Worm (Caenorhabditis elegans) whole organism, young adult: Measurements from ENCODE around the gene ZK1240.5.

Experiments used
- B0019.2 ChIP-seq: fragments of 200-800 bp; sonication (Bioruptor generic); conservative IDR thresholded peaks from 2 replicates; pipeline ENCODE4 v1.3.6; 2022; ENCODE audit warnings: missing genetic modification reagents, missing genetic modification characterization, missing compliant biosample characterization
- B0261.1 ChIP-seq: sonication (generic microtip); optimal IDR thresholded peaks from 2 replicates; lab custom pipeline; 2016; ENCODE audit warnings: mild to moderate bottlenecking, missing genetic modification characterization, moderate library complexity, missing compliant biosample characterization
- B0336.3 ChIP-seq: fragments of 200-800 bp; sonication (Bioruptor generic); IDR thresholded peaks from 2 replicates; pipeline ENCODE4 v1.3.6; 2022; ENCODE audit warnings: missing genetic modification characterization, missing compliant biosample characterization
- C06A6.2 ChIP-seq: fragments of 200-800 bp; sonication (Bioruptor generic); conservative IDR thresholded peaks from 2 replicates; pipeline ENCODE4 v1.3.6; 2022; ENCODE audit warnings: missing genetic modification characterization, missing compliant biosample characterization
- D2030.7 ChIP-seq: fragments of 200-800 bp; sonication (Bioruptor generic); IDR thresholded peaks from 2 replicates; pipeline ENCODE4 v1.3.6; 2022; ENCODE audit warnings: missing genetic modification reagents, missing genetic modification characterization, missing compliant biosample characterization
- F33H1.4 ChIP-seq: fragments of 200-800 bp; sonication (Bioruptor generic); IDR thresholded peaks from 2 replicates; pipeline ENCODE4 v1.3.6; 2022; ENCODE audit warnings: missing genetic modification reagents, missing genetic modification characterization, missing compliant biosample characterization
- F37B4.10 ChIP-seq: fragments of 200-800 bp; sonication (Bioruptor generic); IDR thresholded peaks from 2 replicates; pipeline ENCODE4 v1.3.6; 2022; ENCODE audit warnings: missing genetic modification characterization, missing compliant biosample characterization
- T26A5.8 ChIP-seq: sonication (generic microtip); optimal IDR thresholded peaks from 2 replicates; lab custom pipeline; 2016; ENCODE audit warnings: missing genetic modification characterization, missing compliant biosample characterization
- Y53F4B.3 ChIP-seq: fragments of 200-800 bp; sonication (Bioruptor generic); IDR thresholded peaks from 2 replicates; pipeline ENCODE4 v1.3.6; 2022; ENCODE audit warnings: missing genetic modification reagents, missing genetic modification characterization, missing compliant biosample characterization
- attf-3 ChIP-seq: fragments of 200-800 bp; sonication (Bioruptor generic); conservative IDR thresholded peaks from 2 replicates; pipeline ENCODE4 v1.3.6; 2022; ENCODE audit warnings: missing genetic modification reagents, missing genetic modification characterization, missing compliant biosample characterization
- cebp-1 ChIP-seq, 2 experiments: fragments of 200-800 bp in 1 of 2; sonication (Bioruptor generic) in 1 of 2; sonication (generic microtip) in 1 of 2; IDR thresholded peaks in 1 of 2; optimal IDR thresholded peaks in 1 of 2; 2 replicates each; pipeline versions ENCODE4 v1.3.6 to Lab custom; 2017 to 2022; ENCODE audit warnings: missing compliant biosample characterization in 2 of 2, missing genetic modification characterization in 2 of 2, mild to moderate bottlenecking in 1 of 2, missing genetic modification reagents in 1 of 2, moderate library complexity in 1 of 2
- cebp-2 ChIP-seq: fragments of 200-800 bp; sonication (Bioruptor generic); IDR thresholded peaks from 2 replicates; pipeline ENCODE4 v1.3.6; 2022; ENCODE audit warnings: missing genetic modification characterization, missing compliant biosample characterization
- ceh-79 ChIP-seq: sonication (generic microtip); optimal IDR thresholded peaks from 2 replicates; lab custom pipeline; 2017; ENCODE audit warnings: mild to moderate bottlenecking, missing genetic modification characterization, missing compliant biosample characterization
- dpff-1 ChIP-seq: sonication (generic microtip); optimal IDR thresholded peaks from 2 replicates; lab custom pipeline; 2017; ENCODE audit warnings: mild to moderate bottlenecking, missing genetic modification characterization, missing compliant biosample characterization
- egl-18 ChIP-seq: fragments of 200-800 bp; sonication (Bioruptor generic); IDR thresholded peaks from 2 replicates; pipeline ENCODE4 v1.3.6; 2022; ENCODE audit warnings: missing genetic modification reagents, missing genetic modification characterization, missing compliant biosample characterization
- egl-44 ChIP-seq: fragments of 200-800 bp; sonication (Bioruptor generic); IDR thresholded peaks from 2 replicates; pipeline ENCODE4 v1.3.6; 2022; ENCODE audit warnings: missing genetic modification reagents, missing genetic modification characterization, missing compliant biosample characterization
- ekl-4 ChIP-seq: fragments of 200-800 bp; sonication (Bioruptor generic); IDR thresholded peaks from 2 replicates; pipeline ENCODE4 v1.3.6; 2022; ENCODE audit warnings: missing genetic modification reagents, missing genetic modification characterization, missing compliant biosample characterization
- ets-4 ChIP-seq: fragments of 200-800 bp; sonication (Bioruptor generic); optimal IDR thresholded peaks from 2 replicates; lab custom pipeline; 2018; ENCODE audit warnings: mild to moderate bottlenecking, missing genetic modification characterization, missing compliant biosample characterization
- gei-17 ChIP-seq: fragments of 200-800 bp; sonication (Bioruptor generic); optimal IDR thresholded peaks from 2 replicates; lab custom pipeline; 2018; ENCODE audit warnings: mild to moderate bottlenecking, missing genetic modification characterization, missing compliant biosample characterization
- hlh-12 ChIP-seq: sonication (generic microtip); optimal IDR thresholded peaks from 2 replicates; lab custom pipeline; 2016; ENCODE audit warnings: missing genetic modification characterization, missing compliant biosample characterization
- hmg-1.2 ChIP-seq: fragments of 200-800 bp; sonication (Bioruptor generic); IDR thresholded peaks from 2 replicates; pipeline ENCODE4 v1.3.6; 2022; ENCODE audit warnings: missing genetic modification reagents, missing genetic modification characterization, missing compliant biosample characterization
- hmg-20 ChIP-seq: fragments of 200-800 bp; sonication (Bioruptor generic); IDR thresholded peaks from 2 replicates; pipeline ENCODE4 v1.3.6; 2022; ENCODE audit warnings: missing genetic modification reagents, missing genetic modification characterization, missing compliant biosample characterization
- hsf-1 ChIP-seq: fragments of 200-800 bp; sonication (Bioruptor generic); IDR thresholded peaks from 2 replicates; pipeline ENCODE4 v1.3.6; 2022; ENCODE audit warnings: missing genetic modification reagents, missing genetic modification characterization, missing compliant biosample characterization
- lin-26 ChIP-seq: fragments of 200-800 bp; sonication (Bioruptor generic); IDR thresholded peaks from 2 replicates; pipeline ENCODE4 v1.3.6; 2022; ENCODE audit warnings: missing genetic modification reagents, missing genetic modification characterization, missing compliant biosample characterization
- lin-40 ChIP-seq: sonication (generic microtip); optimal IDR thresholded peaks from 2 replicates; lab custom pipeline; 2016; ENCODE audit warnings: missing genetic modification characterization, mild to moderate bottlenecking, missing compliant biosample characterization, missing genotype, missing genetic modification reagents
- lsl-1 ChIP-seq: fragments of 200-800 bp; sonication (Bioruptor generic); optimal IDR thresholded peaks from 2 replicates; lab custom pipeline; 2018; ENCODE audit warnings: mild to moderate bottlenecking, missing genetic modification characterization, moderate library complexity, missing compliant biosample characterization
- madf-3 ChIP-seq: fragments of 200-800 bp; sonication (Bioruptor generic); IDR thresholded peaks from 2 replicates; pipeline ENCODE4 v1.3.6; 2022; ENCODE audit warnings: missing genetic modification reagents, missing genetic modification characterization, missing compliant biosample characterization
- madf-6 ChIP-seq: fragments of 200-800 bp; sonication (Bioruptor generic); IDR thresholded peaks from 2 replicates; pipeline ENCODE4 v1.3.6; 2022; ENCODE audit warnings: missing genetic modification reagents, missing genetic modification characterization, missing compliant biosample characterization
- mcd-1 ChIP-seq: fragments of 200-800 bp; sonication (Bioruptor generic); IDR thresholded peaks from 2 replicates; pipeline ENCODE4 v1.3.6; 2022; ENCODE audit warnings: missing genetic modification reagents, missing genetic modification characterization, missing compliant biosample characterization
- mxl-1 ChIP-seq: sonication (generic microtip); optimal IDR thresholded peaks from 2 replicates; lab custom pipeline; 2016; ENCODE audit warnings: missing genetic modification characterization, missing compliant biosample characterization
- nfya-1 ChIP-seq: sonication (generic microtip); optimal IDR thresholded peaks from 2 replicates; lab custom pipeline; 2017; ENCODE audit warnings: antibody characterized with exemption, missing compliant biosample characterization, missing genetic modification characterization, borderline replicate concordance; ENCODE audit not compliant: insufficient read depth
- nfyb-1 ChIP-seq: fragments of 200-800 bp; sonication (Bioruptor generic); IDR thresholded peaks from 2 replicates; pipeline ENCODE4 v1.3.6; 2022; ENCODE audit warnings: missing genetic modification reagents, missing genetic modification characterization, missing compliant biosample characterization
- nhr-80 ChIP-seq: sonication (generic microtip); optimal IDR thresholded peaks from 2 replicates; lab custom pipeline; 2016; ENCODE audit warnings: missing genetic modification characterization, missing compliant biosample characterization
- sdz-38 ChIP-seq: sonication (generic microtip); optimal IDR thresholded peaks from 2 replicates; lab custom pipeline; 2016; ENCODE audit warnings: missing genotype, missing genetic modification characterization, missing compliant biosample characterization
- sea-2 ChIP-seq: fragments of 200-800 bp; sonication (Bioruptor generic); IDR thresholded peaks from 2 replicates; pipeline ENCODE4 v1.3.6; 2022; ENCODE audit warnings: missing genetic modification characterization, missing compliant biosample characterization
- snpc-4 ChIP-seq, 5 experiments: fragments of 150-350 bp in 1 of 5; sonication (generic microtip) in 4 of 5; optimal IDR thresholded peaks; 2 replicates each; lab custom pipeline; 2014 to 2018; ENCODE audit warnings: missing genetic modification characterization in 5 of 5, missing biosample characterization in 3 of 5, antibody characterized with exemption in 2 of 5, mild to moderate bottlenecking in 2 of 5, missing compliant biosample characterization in 2 of 5, missing genotype in 2 of 5, moderate library complexity in 2 of 5, missing genetic modification reagents in 1 of 5
- tbx-9 ChIP-seq: sonication (generic microtip); optimal IDR thresholded peaks from 2 replicates; lab custom pipeline; 2016; ENCODE audit warnings: borderline replicate concordance, missing genetic modification characterization, inconsistent platforms, missing compliant biosample characterization
- tlf-1 ChIP-seq: fragments of 200-800 bp; sonication (Bioruptor generic); optimal IDR thresholded peaks from 2 replicates; lab custom pipeline; 2018; ENCODE audit warnings: mild to moderate bottlenecking, missing genetic modification characterization, missing compliant biosample characterization
- unc-130 ChIP-seq: sonication (generic microtip); optimal IDR thresholded peaks from 2 replicates; lab custom pipeline; 2016; ENCODE audit warnings: missing genetic modification reagents, missing genetic modification characterization, missing compliant biosample characterization
- xnd-1 ChIP-seq: sonication (generic microtip); optimal IDR thresholded peaks from 2 replicates; lab custom pipeline; 2016; ENCODE audit warnings: missing genotype, missing genetic modification reagents, missing genetic modification characterization, missing compliant biosample characterization
- zim-3 ChIP-seq: sonication (generic microtip); optimal IDR thresholded peaks from 2 replicates; lab custom pipeline; 2017; ENCODE audit warnings: mild to moderate bottlenecking, missing genetic modification characterization, moderate library complexity, missing compliant biosample characterization
- ztf-25 ChIP-seq: fragments of 200-800 bp; sonication (Bioruptor generic); IDR thresholded peaks from 2 replicates; pipeline ENCODE4 v1.3.6; 2022; ENCODE audit warnings: missing genetic modification reagents, missing genetic modification characterization, missing compliant biosample characterization
- ztf-6 ChIP-seq: fragments of 200-800 bp; sonication (Bioruptor generic); IDR thresholded peaks from 2 replicates; pipeline ENCODE4 v1.3.6; 2022; ENCODE audit warnings: missing genetic modification reagents, missing genetic modification characterization, missing compliant biosample characterization

The ZK1240.5 gene

ce11 chrII:2330462-2330861 is 12.7 kb upstream of the ZK1240.5 start (continued):
- TF ChIP-seq Y53F4B.3 (no peak), madf-6 (GFP tag; lab: Robert Waterston, UW) (peak; percentile 31; the same call in 1 of the 2 replicates), ekl-4 (peak; percentile 19; the same call in 1 of the 2 replicates), F33H1.4 (GFP tag; lab: Robert Waterston, UW) (no peak), B0019.2 (GFP tag; lab: Robert Waterston, UW) (no peak), tbx-9 (tag; lab: Kevin White, UChicago) (no peak), hsf-1 (peak; percentile 97), nfya-1 (no peak), lsl-1 (GFP tag; lab: Kevin White, UChicago) (peak; percentile 16), C06A6.2 (no peak), cebp-1 (GFP tag; IDR thresholded peaks at IDR 0.05; lab: Robert Waterston, UW) (no peak), cebp-1 (tag; optimal IDR thresholded peaks at IDR 0.05; lab: Kevin White, UChicago) (no peak), ztf-6 (GFP tag; lab: Robert Waterston, UW) (no peak), unc-130 (no peak), snpc-4 (GFP tag; optimal IDR thresholded peaks at IDR 0.05; lab: Kevin White, UChicago) (no peak), snpc-4 (tag; optimal IDR thresholded peaks at IDR 0.05; lab: Kevin White, UChicago) (no peak), xnd-1 (tag; lab: Kevin White, UChicago) (no peak), mxl-1 (no peak), egl-18 (no peak), sdz-38 (tag; lab: Kevin White, UChicago) (no peak), ztf-25 (GFP tag; lab: Robert Waterston, UW) (no peak), tlf-1 (GFP tag; lab: Kevin White, UChicago) (no peak), hmg-1.2 (GFP tag; lab: Robert Waterston, UW) (no peak), sea-2 (no peak), lin-26 (no peak), attf-3 (GFP tag; lab: Robert Waterston, UW) (no peak), D2030.7 (0 out of 2 replicates have a peak, but pooled peaks have one; percentile 35), gei-17 (peak; percentile 12)
- TF ChIP-seq, all 124 proteins: peak for 9

DNA sequence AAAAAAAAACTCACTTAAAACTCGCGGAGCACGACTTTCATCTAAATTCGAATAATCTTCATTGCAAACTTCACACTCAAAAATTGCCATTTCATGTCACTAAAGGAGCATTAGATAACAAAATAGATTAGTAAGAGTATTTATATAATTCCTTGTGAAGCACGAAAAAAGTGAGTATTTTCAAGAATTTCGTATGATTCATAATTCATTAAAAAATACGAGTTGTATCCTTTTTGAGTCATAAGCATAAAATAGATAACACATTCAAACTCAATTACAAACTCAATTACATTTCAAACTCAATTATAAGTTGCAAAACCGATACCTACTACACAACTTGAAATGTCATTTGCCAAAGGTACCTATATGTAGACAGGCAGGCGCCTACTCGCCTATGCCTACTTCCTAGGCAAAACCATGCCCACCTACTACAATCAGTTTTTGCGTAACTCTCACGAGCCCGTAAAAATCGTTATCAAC is 11.3 kb upstream of the ZK1240.5 start, which contains the start of the genes ZK1240.8 and ZK1240.1:
Gene ZK1240.8, minus strand, starts transcription at position 101 of the 480 bp plus-strand sequence.
Gene ZK1240.1, plus strand, starts transcription at position 430 of the 480 bp plus-strand sequence.
- TF ChIP-seq B0019.2 (GFP tag; lab: Robert Waterston, UW) (no peak), gei-17 (no peak), ztf-6 (GFP tag; lab: Robert Waterston, UW) (no peak), lin-40 (no peak), zim-3 (tag; lab: Kevin White, UChicago) (no peak)

- TF ChIP-seq ceh-79 (tag; lab: Kevin White, UChicago): no peak
Measured at ce11 chrII:2324956-2325355, 7.2 kb upstream of the ZK1240.5 start, which contains the start of gene ZK1240.11. ZK1240.11 (plus strand) TSS chrII:2325256.

- TF ChIP-seq T26A5.8 (tag; lab: Kevin White, UChicago) (no peak), hmg-20 (no peak), hlh-12 (tag; lab: Kevin White, UChicago) (no peak), sea-2 (no peak), madf-3 (no peak), ets-4 (GFP tag; lab: Kevin White, UChicago) (peak; percentile 58), B0336.3 (GFP tag; lab: Robert Waterston, UW) (no peak), zim-3 (tag; lab: Kevin White, UChicago) (no peak), nfyb-1 (no peak), dpff-1 (tag; lab: Kevin White, UChicago) (no peak), F37B4.10 (GFP tag; lab: Robert Waterston, UW) (no peak), B0261.1 (no peak), egl-44 (no peak), gei-17 (no peak), mcd-1 (GFP tag; lab: Robert Waterston, UW) (no peak), cebp-2 (GFP tag; lab: Robert Waterston, UW) (no peak), ceh-79 (tag; lab: Kevin White, UChicago) (no peak), nhr-80 (tag; lab: Kevin White, UChicago) (peak; percentile 85)
Measured at ce11 chrII:2322857-2323518, 5.3 kb upstream of the ZK1240.5 start, which contains the start of the genes ZK1240.6 and ZK1240.2. ZK1240.6 (minus strand) TSS chrII:2322907. ZK1240.2 (plus strand) TSS chrII:2323376.
